Worm (Caenorhabditis elegans) whole organism, young adult: ENCODE data around the gene T23B5.6.

Experiments used
- F10E7.11 ChIP-seq: sonication (generic microtip); optimal IDR thresholded peaks from 2 replicates; lab custom pipeline; 2017; ENCODE audit warnings: mild to moderate bottlenecking, missing genetic modification characterization, moderate library complexity, missing compliant biosample characterization
- F22D6.2 ChIP-seq: sonication (generic microtip); optimal IDR thresholded peaks from 2 replicates; lab custom pipeline; 2016; ENCODE audit warnings: mild to moderate bottlenecking, missing genetic modification characterization, missing compliant biosample characterization
- F57C9.4 ChIP-seq: sonication (generic microtip); optimal IDR thresholded peaks from 2 replicates; lab custom pipeline; 2017; ENCODE audit warnings: mild to moderate bottlenecking, missing genetic modification characterization, missing compliant biosample characterization
- Y56A3A.18 ChIP-seq: fragments of 200-800 bp; sonication (Bioruptor generic); IDR thresholded peaks from 2 replicates; pipeline ENCODE4 v1.3.6; 2022; ENCODE audit warnings: missing genetic modification reagents, missing genetic modification characterization, missing compliant biosample characterization
- attf-5 ChIP-seq: fragments of 200-800 bp; sonication (Bioruptor generic); optimal IDR thresholded peaks from 2 replicates; lab custom pipeline; 2018; ENCODE audit warnings: mild to moderate bottlenecking, missing genetic modification characterization, missing compliant biosample characterization
- dpff-1 ChIP-seq: sonication (generic microtip); optimal IDR thresholded peaks from 2 replicates; lab custom pipeline; 2017; ENCODE audit warnings: mild to moderate bottlenecking, missing genetic modification characterization, missing compliant biosample characterization
- him-1 ChIP-seq: sonication (generic microtip); optimal IDR thresholded peaks from 2 replicates; lab custom pipeline; 2016; ENCODE audit warnings: missing genotype, missing genetic modification reagents, missing genetic modification characterization, missing compliant biosample characterization
- hsf-1 ChIP-seq: fragments of 200-800 bp; sonication (Bioruptor generic); IDR thresholded peaks from 2 replicates; pipeline ENCODE4 v1.3.6; 2022; ENCODE audit warnings: missing genetic modification reagents, missing genetic modification characterization, missing compliant biosample characterization
- nfya-1 ChIP-seq: sonication (generic microtip); optimal IDR thresholded peaks from 2 replicates; lab custom pipeline; 2017; ENCODE audit warnings: antibody characterized with exemption, missing compliant biosample characterization, missing genetic modification characterization, borderline replicate concordance; ENCODE audit not compliant: insufficient read depth
- nfyb-1 ChIP-seq: fragments of 200-800 bp; sonication (Bioruptor generic); IDR thresholded peaks from 2 replicates; pipeline ENCODE4 v1.3.6; 2022; ENCODE audit warnings: missing genetic modification reagents, missing genetic modification characterization, missing compliant biosample characterization
- nhr-120 ChIP-seq: fragments of 200-800 bp; sonication (Bioruptor generic); IDR thresholded peaks from 2 replicates; pipeline ENCODE4 v1.3.6; 2022; ENCODE audit warnings: missing genetic modification characterization, missing compliant biosample characterization
- nhr-27 ChIP-seq: fragments of 200-800 bp; sonication (Bioruptor generic); optimal IDR thresholded peaks from 2 replicates; lab custom pipeline; 2018; ENCODE audit warnings: mild to moderate bottlenecking, missing genetic modification characterization, moderate library complexity, missing compliant biosample characterization
- somi-1 ChIP-seq: fragments of 200-800 bp; sonication (Bioruptor generic); optimal IDR thresholded peaks from 2 replicates; lab custom pipeline; 2018; ENCODE audit warnings: mild to moderate bottlenecking, missing genetic modification characterization, missing compliant biosample characterization

DNA sequence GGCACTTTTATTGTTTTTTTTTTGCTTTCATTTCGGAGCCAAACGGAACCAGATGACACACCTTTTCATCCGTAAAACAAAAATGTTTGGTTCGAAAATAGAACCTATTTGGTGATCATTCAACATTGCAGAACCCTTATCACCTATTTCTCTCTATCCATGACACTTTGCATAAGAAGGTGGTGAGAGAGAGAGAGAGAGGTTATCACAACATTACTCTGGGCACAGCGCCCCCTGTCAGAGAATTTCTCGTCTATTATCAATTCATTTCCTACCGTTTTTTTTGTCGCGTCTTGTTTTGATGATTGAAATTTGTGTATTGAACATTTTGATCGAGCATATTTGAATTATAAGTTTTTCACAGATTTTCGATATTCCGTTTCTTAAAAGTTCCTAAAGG is 23.2 kb upstream of the T23B5.6 start:
- TF ChIP-seq nhr-27 (tag; lab: Kevin White, UChicago) = no peak
- no peak for TF ChIP-seq F22D6.2 (tag; lab: Kevin White, UChicago)
- no peak for TF ChIP-seq F57C9.4 (tag; lab: Kevin White, UChicago)
- no peak for TF ChIP-seq nfyb-1 (GFP tag; lab: Robert Waterston, UW)
- TF ChIP-seq attf-5 = no peak
- no peak for TF ChIP-seq Y56A3A.18 (GFP tag; lab: Robert Waterston, UW)
- no peak for TF ChIP-seq him-1 (tag; lab: Kevin White, UChicago)
- TF ChIP-seq dpff-1 (tag; lab: Kevin White, UChicago) = no peak
- TF ChIP-seq somi-1 (GFP tag; lab: Kevin White, UChicago) = no peak
- no peak for TF ChIP-seq hsf-1 (GFP tag; lab: Robert Waterston, UW)
- TF ChIP-seq nhr-120 (GFP tag; lab: Robert Waterston, UW) = no peak
- TF ChIP-seq F10E7.11 (tag; lab: Kevin White, UChicago) = no peak
- TF ChIP-seq nfya-1 (tag; lab: Kevin White, UChicago) = no peak
